Fruit fly (Drosophila melanogaster) whole organism, wandering third instar larva: ENCODE data around the gene Lamtor5.

Experiments
- Abd-B ChIP-seq: fragments of >200 bp; optimal IDR thresholded peaks from 2 replicates; lab custom pipeline; 2017; ENCODE audit warnings: missing biosample characterization, missing genetic modification characterization
- CG32264 ChIP-seq: fragments of 200-800 bp; sonication (Bioruptor generic); optimal IDR thresholded peaks from 2 replicates; lab custom pipeline; 2016; ENCODE audit warnings: missing biosample characterization, missing genetic modification characterization
- CG9705 ChIP-seq: fragments of 200-800 bp; sonication (Bioruptor generic); optimal IDR thresholded peaks from 2 replicates; lab custom pipeline; 2018; ENCODE audit warnings: missing biosample characterization, mild to moderate bottlenecking, missing genetic modification characterization
- CrebA ChIP-seq: fragments of 200-800 bp; sonication (Bioruptor generic); optimal IDR thresholded peaks from 2 replicates; lab custom pipeline; 2016; ENCODE audit warnings: missing biosample characterization, mild to moderate bottlenecking, missing genetic modification characterization, borderline replicate concordance
- Dif ChIP-seq: fragments of 200-275, 200-300 bp; sonication (Bioruptor generic); optimal IDR thresholded peaks from 2 replicates; lab custom pipeline; 2018; ENCODE audit warnings: missing biosample characterization, missing genetic modification characterization; ENCODE audit not compliant: partially characterized antibody
- GATAd ChIP-seq: sonication (Bioruptor generic); optimal IDR thresholded peaks from 2 replicates; lab custom pipeline; 2016; ENCODE audit warnings: missing biosample characterization, missing genetic modification characterization
- HLH106 ChIP-seq: fragments of 200-800 bp; optimal IDR thresholded peaks from 3 replicates; lab custom pipeline; 2019; ENCODE audit warnings: missing biosample characterization, mild to moderate bottlenecking, missing genetic modification characterization, moderate library complexity
- Jra ChIP-seq: sonication (Bioruptor generic); optimal IDR thresholded peaks from 2 replicates; lab custom pipeline; 2016; ENCODE audit warnings: missing biosample characterization, missing genetic modification characterization
- Mio ChIP-seq: sonication (Bioruptor generic); optimal IDR thresholded peaks from 2 replicates; lab custom pipeline; 2016; ENCODE audit warnings: missing biosample characterization, missing genetic modification characterization
- N ChIP-seq: fragments of >200 bp; optimal IDR thresholded peaks from 2 replicates; lab custom pipeline; 2018; ENCODE audit warnings: missing biosample characterization, missing external identifiers, missing genetic modification characterization
- OdsH ChIP-seq: fragments of 200-800 bp; sonication (Bioruptor generic); optimal IDR thresholded peaks from 2 replicates; lab custom pipeline; 2016; ENCODE audit warnings: missing biosample characterization, mild to moderate bottlenecking, missing genetic modification characterization
- Rel ChIP-seq, 2 experiments: fragments of 200-800 bp; sonication (Bioruptor generic) in 1 of 2; optimal IDR thresholded peaks; 2 replicates in 1 of 2; 3 replicates in 1 of 2; lab custom pipeline; 2016 to 2019; ENCODE audit warnings: mild to moderate bottlenecking in 2 of 2, missing biosample characterization in 2 of 2, missing genetic modification characterization in 2 of 2, moderate library complexity in 1 of 2
- Sp1 ChIP-seq: fragments of 200-800 bp; sonication (Bioruptor generic); optimal IDR thresholded peaks from 3 replicates; lab custom pipeline; 2019; ENCODE audit warnings: missing biosample characterization, mild to moderate bottlenecking, missing genetic modification characterization, moderate library complexity
- Vsx2 ChIP-seq: fragments of 200-300, 225-300 bp; sonication (Bioruptor generic); optimal IDR thresholded peaks from 2 replicates; lab custom pipeline; 2018; ENCODE audit warnings: missing biosample characterization, missing genetic modification characterization; ENCODE audit not compliant: partially characterized antibody
- br ChIP-seq: fragments of 200-800 bp; sonication (Bioruptor generic); optimal IDR thresholded peaks from 2 replicates; lab custom pipeline; 2016; ENCODE audit warnings: missing biosample characterization, missing genetic modification characterization
- brk ChIP-seq: fragments of 200-800 bp; sonication (Bioruptor generic); optimal IDR thresholded peaks from 2 replicates; lab custom pipeline; 2016; ENCODE audit warnings: missing biosample characterization, mild to moderate bottlenecking, missing genetic modification characterization
- dl ChIP-seq, 2 experiments: fragments of 175-275, 200-275 bp in 1 of 2; fragments of 200-275 bp in 1 of 2; sonication (Bioruptor generic); optimal IDR thresholded peaks; lab custom pipeline; 2018; ENCODE audit warnings: mild to moderate bottlenecking in 2 of 2, missing biosample characterization in 2 of 2, missing genetic modification characterization in 2 of 2, moderate library complexity in 2 of 2; ENCODE audit not compliant: partially characterized antibody in 2 of 2, insufficient read depth in 1 of 2
- dmrt93B ChIP-seq: fragments of 200-800 bp; sonication (Bioruptor generic); optimal IDR thresholded peaks from 2 replicates; lab custom pipeline; 2018; ENCODE audit warnings: missing biosample characterization, mild to moderate bottlenecking, missing genetic modification characterization
- dsf ChIP-seq: sonication (Bioruptor generic); optimal IDR thresholded peaks from 2 replicates; lab custom pipeline; 2016; ENCODE audit warnings: missing biosample characterization, missing genetic modification characterization, borderline replicate concordance
- ey ChIP-seq: fragments of 200-800 bp; sonication (Bioruptor generic); optimal IDR thresholded peaks from 2 replicates; lab custom pipeline; 2016; ENCODE audit warnings: missing biosample characterization, missing genetic modification characterization
- foxo ChIP-seq, 2 experiments: fragments of 200-800 bp; sonication (Bioruptor generic); optimal IDR thresholded peaks; 2 replicates in 1 of 2; 3 replicates in 1 of 2; lab custom pipeline; 2016 to 2017; ENCODE audit warnings: missing biosample characterization in 2 of 2, missing genetic modification characterization in 2 of 2
- fru ChIP-seq: fragments of 200-800 bp; sonication (Bioruptor generic); optimal IDR thresholded peaks from 3 replicates; lab custom pipeline; 2016; ENCODE audit warnings: missing biosample characterization, mild to moderate bottlenecking, missing genetic modification characterization
- lola ChIP-seq: fragments of >200 bp; optimal IDR thresholded peaks from 2 replicates; lab custom pipeline; 2017; ENCODE audit warnings: missing biosample characterization, missing genetic modification characterization
- pan ChIP-seq: fragments of >200 bp; optimal IDR thresholded peaks from 2 replicates; lab custom pipeline; 2017
- rgr ChIP-seq: fragments of 200-800 bp; sonication (Bioruptor generic); optimal IDR thresholded peaks from 3 replicates; lab custom pipeline; 2016; ENCODE audit warnings: missing biosample characterization, mild to moderate bottlenecking, missing genetic modification characterization
- sage ChIP-seq: fragments of 200-800 bp; sonication (Bioruptor generic); optimal IDR thresholded peaks from 2 replicates; lab custom pipeline; 2016; ENCODE audit warnings: missing biosample characterization, mild to moderate bottlenecking, missing genetic modification characterization
- sv ChIP-seq: fragments of 200-800 bp; sonication (Bioruptor generic); optimal IDR thresholded peaks from 3 replicates; lab custom pipeline; 2016; ENCODE audit warnings: missing biosample characterization, missing genetic modification characterization
- tai ChIP-seq: sonication (Bioruptor generic); optimal IDR thresholded peaks from 2 replicates; lab custom pipeline; 2016; ENCODE audit warnings: missing biosample characterization, missing genetic modification characterization
- usp ChIP-seq: fragments of >200 bp; optimal IDR thresholded peaks from 2 replicates; lab custom pipeline; 2017; ENCODE audit warnings: missing biosample characterization, missing genetic modification characterization

Gene Lamtor5

dm6 chrX:1840520-1840919 lies 18.3 kb downstream of the Lamtor5 start (continued):
- peak; percentile 79 for TF ChIP-seq br
- TF ChIP-seq Abd-B (GFP tag; lab: Kevin White, UChicago) = no peak
- TF ChIP-seq OdsH (GFP tag; lab: Kevin White, UChicago) = peak; percentile 72
- TF ChIP-seq CG9705 (GFP tag; lab: Kevin White, UChicago) = no peak
- TF ChIP-seq Rel (GFP tag; optimal IDR thresholded peaks at IDR 0.05; lab: Kevin White, UChicago) = no peak
- TF ChIP-seq Rel (tag; optimal IDR thresholded peaks at IDR 0.05; lab: Kevin White, UChicago) = no peak
- TF ChIP-seq Sp1 (GFP tag; lab: Kevin White, UChicago) = peak; percentile 62
- TF ChIP-seq Vsx2 = no peak
- TF ChIP-seq brk = no peak
- TF ChIP-seq, all 38 proteins: peak for 15

DNA sequence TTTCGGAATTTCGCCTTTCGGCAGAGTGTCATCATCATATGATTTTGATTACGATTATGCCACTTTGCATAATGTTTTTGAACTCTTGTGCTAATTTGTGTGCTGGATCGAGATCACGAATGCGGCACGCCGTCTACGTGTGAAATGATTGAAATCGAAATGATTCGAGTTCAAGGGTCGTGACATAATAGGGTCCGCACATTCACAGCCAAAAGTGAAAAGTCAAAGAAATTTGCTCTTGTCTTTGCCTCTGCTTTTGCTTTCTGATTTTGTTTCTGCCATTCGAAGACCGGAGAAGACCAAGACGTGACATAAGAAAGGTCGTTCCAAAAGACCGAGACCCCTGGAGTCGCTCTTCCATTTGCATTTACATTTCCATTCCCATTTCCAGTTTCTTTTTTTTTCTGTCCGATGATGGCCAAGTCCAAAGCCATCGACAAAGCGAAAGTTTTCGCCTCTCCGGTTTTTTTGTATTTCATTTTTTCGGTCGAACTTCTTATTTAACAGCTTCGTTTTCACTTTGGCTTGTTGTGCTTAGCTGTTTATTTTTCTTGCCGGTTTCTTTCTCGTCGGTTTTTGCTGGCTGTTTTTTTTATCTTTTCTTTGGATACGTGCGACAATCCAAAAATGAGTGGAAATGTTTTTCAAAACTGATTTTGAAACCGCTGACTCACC lies 23.9 kb downstream of the Lamtor5 start:
- no peak for TF ChIP-seq brk
- TF ChIP-seq lola (GFP tag; lab: Kevin White, UChicago) = no peak
- no peak for TF ChIP-seq tai (GFP tag; lab: Kevin White, UChicago)
- no peak for TF ChIP-seq dmrt93B (GFP tag; lab: Kevin White, UChicago)
- TF ChIP-seq ey = no peak
- TF ChIP-seq usp = no peak
- TF ChIP-seq CG9705 (GFP tag; lab: Kevin White, UChicago) = no peak
- no peak for TF ChIP-seq CrebA (GFP tag; lab: Kevin White, UChicago)
- no peak for TF ChIP-seq pan
- TF ChIP-seq foxo (GFP tag; optimal IDR thresholded peaks at IDR 0.05; lab: Kevin White, UChicago) = no peak
- no peak for TF ChIP-seq Dif (GFP tag; lab: Kevin White, UChicago)
- TF ChIP-seq GATAd (GFP tag; lab: Kevin White, UChicago) = no peak
- no peak for TF ChIP-seq Rel (GFP tag; optimal IDR thresholded peaks at IDR 0.05; lab: Kevin White, UChicago)
- TF ChIP-seq Rel (tag; optimal IDR thresholded peaks at IDR 0.05; lab: Kevin White, UChicago) = no peak
- TF ChIP-seq Sp1 (GFP tag; lab: Kevin White, UChicago) = no peak
- TF ChIP-seq dsf (GFP tag; lab: Kevin White, UChicago) = no peak
- no peak for TF ChIP-seq CG32264
- TF ChIP-seq sage (GFP tag; lab: Kevin White, UChicago) = no peak
- no peak for TF ChIP-seq HLH106 (tag; lab: Kevin White, UChicago)
- no peak for TF ChIP-seq Jra

- TF ChIP-seq brk (no peak), OdsH (GFP tag; lab: Kevin White, UChicago) (no peak), br (no peak), Dif (GFP tag; lab: Kevin White, UChicago) (no peak), pan (no peak), HLH106 (tag; lab: Kevin White, UChicago) (no peak), Vsx2 (no peak), Mio (GFP tag; lab: Kevin White, UChicago) (no peak), dsf (GFP tag; lab: Kevin White, UChicago) (no peak), N (GFP tag; lab: Kevin White, UChicago) (no peak), CG32264 (no peak), fru (no peak), sv (GFP tag; lab: Kevin White, UChicago) (no peak), lola (GFP tag; lab: Kevin White, UChicago) (no peak), rgr (GFP tag; lab: Kevin White, UChicago) (no peak)
Measured at dm6 chrX:1832699-1833098, 26.1 kb downstream of the Lamtor5 start.

- peak; percentile 33 for TF ChIP-seq Dif (GFP tag; lab: Kevin White, UChicago)
- no peak for TF ChIP-seq CG32264
- TF ChIP-seq dl (GFP tag; optimal IDR thresholded peaks at IDR 0.05; lab: Kevin White, UChicago; ENCODE audit: insufficient read depth in 1 of 2, partially characterized antibody in 2 of 2) = peak in 1 of 2 experiments; percentile 23
- no peak for TF ChIP-seq usp
Measured at dm6 chrX:1831219-1831555, 27.6 kb downstream of the Lamtor5 start.
